Fruit fly (Drosophila melanogaster): ENCODE results near the gene nAChRalpha3.

dm6 chrX:8265261-8265660 lies 101.7 kb downstream of the nAChRalpha3 start:
- TF ChIP-seq cic (GFP tag; optimal IDR thresholded peaks at IDR 0.05): no peak
- TF ChIP-seq CG5204 (GFP tag; optimal IDR thresholded peaks at IDR 0.05): no peak
- TF ChIP-seq kay (GFP tag; ENCODE audit: borderline replicate concordance): no peak
- TF ChIP-seq Clk (GFP tag; optimal IDR thresholded peaks at IDR 0.05): no peak
- TF ChIP-seq CG33017 (tag; optimal IDR thresholded peaks at IDR 0.05): no peak
- TF ChIP-seq Crg-1 (GFP tag; optimal IDR thresholded peaks at IDR 0.05): no peak
- no peak for TF ChIP-seq CG12768 (GFP tag; optimal IDR thresholded peaks at IDR 0.05)
- no peak for TF ChIP-seq CG11617 (GFP tag; optimal IDR thresholded peaks at IDR 0.05)
- TF ChIP-seq bab1 (GFP tag; optimal IDR thresholded peaks at IDR 0.05): peak; percentile 28
- TF ChIP-seq pad (GFP tag; optimal IDR thresholded peaks at IDR 0.05): no peak
- TF ChIP-seq tj (GFP tag; optimal IDR thresholded peaks at IDR 0.05): no peak
- TF ChIP-seq CG7045 (GFP tag; optimal IDR thresholded peaks at IDR 0.05): no peak

Data from whole organism, adult.